Fruit fly (Drosophila melanogaster) whole organism, wandering third instar larva: ENCODE measurements around the gene beat-IIb.

Experiments used
- Abd-B ChIP-seq: fragments of >200 bp; optimal IDR thresholded peaks from 2 replicates; lab custom pipeline; 2017; ENCODE audit warnings: missing biosample characterization, missing genetic modification characterization
- CG32264 ChIP-seq: fragments of 200-800 bp; sonication (Bioruptor generic); optimal IDR thresholded peaks from 2 replicates; lab custom pipeline; 2016; ENCODE audit warnings: missing biosample characterization, missing genetic modification characterization
- Dfd ChIP-seq: fragments of >200 bp; optimal IDR thresholded peaks from 2 replicates; lab custom pipeline; 2017; ENCODE audit warnings: missing biosample characterization, missing genetic modification characterization
- Myc ChIP-seq: fragments of >200 bp; optimal IDR thresholded peaks from 2 replicates; lab custom pipeline; 2017
- OdsH ChIP-seq: fragments of 200-800 bp; sonication (Bioruptor generic); optimal IDR thresholded peaks from 2 replicates; lab custom pipeline; 2016; ENCODE audit warnings: missing biosample characterization, mild to moderate bottlenecking, missing genetic modification characterization
- Sp1 ChIP-seq: fragments of 200-800 bp; sonication (Bioruptor generic); optimal IDR thresholded peaks from 3 replicates; lab custom pipeline; 2019; ENCODE audit warnings: missing biosample characterization, mild to moderate bottlenecking, missing genetic modification characterization, moderate library complexity
- br ChIP-seq: fragments of 200-800 bp; sonication (Bioruptor generic); optimal IDR thresholded peaks from 2 replicates; lab custom pipeline; 2016; ENCODE audit warnings: missing biosample characterization, missing genetic modification characterization
- brk ChIP-seq: fragments of 200-800 bp; sonication (Bioruptor generic); optimal IDR thresholded peaks from 2 replicates; lab custom pipeline; 2016; ENCODE audit warnings: missing biosample characterization, mild to moderate bottlenecking, missing genetic modification characterization
- h ChIP-seq: fragments of 200-800 bp; sonication (Bioruptor generic); optimal IDR thresholded peaks from 3 replicates; lab custom pipeline; 2016; ENCODE audit warnings: missing biosample characterization, mild to moderate bottlenecking, missing genetic modification characterization
- rgr ChIP-seq: fragments of 200-800 bp; sonication (Bioruptor generic); optimal IDR thresholded peaks from 3 replicates; lab custom pipeline; 2016; ENCODE audit warnings: missing biosample characterization, mild to moderate bottlenecking, missing genetic modification characterization
- usp ChIP-seq: fragments of >200 bp; optimal IDR thresholded peaks from 2 replicates; lab custom pipeline; 2017; ENCODE audit warnings: missing biosample characterization, missing genetic modification characterization

- no peak for TF ChIP-seq h (GFP tag; lab: Kevin White, UChicago)
- TF ChIP-seq Abd-B (GFP tag; lab: Kevin White, UChicago): no peak
- no peak for TF ChIP-seq brk (GFP tag; lab: Kevin White, UChicago)
- TF ChIP-seq usp (GFP tag; lab: Kevin White, UChicago): no peak
- no peak for TF ChIP-seq Myc (lab: Kevin White, UChicago)
- TF ChIP-seq rgr (GFP tag; lab: Kevin White, UChicago): no peak
- no peak for TF ChIP-seq br (GFP tag; lab: Kevin White, UChicago)
- no peak for TF ChIP-seq CG32264
- no peak for TF ChIP-seq OdsH
- TF ChIP-seq Sp1 (GFP tag; lab: Kevin White, UChicago): no peak
- TF ChIP-seq Dfd (GFP tag; lab: Kevin White, UChicago): no peak
Observed at dm6 chr3R:17193657-17194056, 71.2 kb downstream of the beat-IIb start.
